Worm (Caenorhabditis elegans): ENCODE measurements around the gene tsen-34.

- no peak for TF ChIP-seq ceh-13 (GFP tag; optimal IDR thresholded peaks at IDR 0.05)
- TF ChIP-seq scrt-1 (GFP tag; IDR thresholded peaks at IDR 0.05), result no peak
- TF ChIP-seq tra-4 (tag; optimal IDR thresholded peaks at IDR 0.05), result no peak
- no peak for TF ChIP-seq ets-7 (tag; optimal IDR thresholded peaks at IDR 0.05)
- TF ChIP-seq hmg-4 (GFP tag; optimal IDR thresholded peaks at IDR 0.05), result no peak
- no peak for TF ChIP-seq hnd-1 (tag; optimal IDR thresholded peaks at IDR 0.05)
- no peak for TF ChIP-seq ama-1 (optimal IDR thresholded peaks at IDR 0.05)
- no peak for TF ChIP-seq sea-1 (GFP tag; conservative IDR thresholded peaks at IDR 0.05)
- no peak for TF ChIP-seq B0310.2 (tag; optimal IDR thresholded peaks at IDR 0.05)
- TF ChIP-seq hmbx-1 (tag; optimal IDR thresholded peaks at IDR 0.05), result no peak
- TF ChIP-seq flt-1 (GFP tag; IDR thresholded peaks at IDR 0.05), result no peak
- no peak for TF ChIP-seq F13C5.2 (tag; optimal IDR thresholded peaks at IDR 0.05)
Measured at ce11 chrIV:4172242-4172641, 6.0 kb upstream of the tsen-34 start.

Measured in whole organism, early embryonic.